Worm (Caenorhabditis elegans) whole organism, L2 larva: ENCODE measurements around the gene Y7A5A.24.

ENCODE experiments used
- C34F6.9 ChIP-seq: fragments of 150-350 bp; optimal IDR thresholded peaks from 2 replicates; lab custom pipeline; 2014; ENCODE audit warnings: missing biosample characterization, missing genetic modification characterization
- F13H6.1 ChIP-seq: sonication (generic microtip); optimal IDR thresholded peaks from 2 replicates; lab custom pipeline; 2016; ENCODE audit warnings: missing genetic modification characterization, missing compliant biosample characterization
- aly-2 ChIP-seq: fragments of 150-350 bp; optimal IDR thresholded peaks from 2 replicates; lab custom pipeline; 2014; ENCODE audit warnings: missing biosample characterization, missing genetic modification characterization
- ama-1 ChIP-seq: fragments of 150-350 bp; optimal IDR thresholded peaks from 2 replicates; lab custom pipeline; 2018; ENCODE audit warnings: inconsistent platforms
- blmp-1 ChIP-seq: sonication (generic microtip); optimal IDR thresholded peaks from 2 replicates; lab custom pipeline; 2017; ENCODE audit warnings: missing genetic modification characterization, mild to moderate bottlenecking, missing compliant biosample characterization, antibody characterized with exemption, moderate library complexity; ENCODE audit not compliant: insufficient read depth
- ceh-16 ChIP-seq: fragments of 150-350 bp; optimal IDR thresholded peaks from 2 replicates; lab custom pipeline; 2014; ENCODE audit warnings: missing biosample characterization, missing genetic modification characterization
- dmd-4 ChIP-seq: sonication (generic microtip); optimal IDR thresholded peaks from 2 replicates; lab custom pipeline; 2017; ENCODE audit warnings: missing biosample characterization, missing genetic modification characterization
- egl-27 ChIP-seq: sonication (generic microtip); optimal IDR thresholded peaks from 3 replicates; lab custom pipeline; 2017; ENCODE audit warnings: missing biosample characterization, missing genetic modification reagents, missing genetic modification characterization
- elt-1 ChIP-seq: fragments of 150-350 bp; optimal IDR thresholded peaks from 2 replicates; lab custom pipeline; 2014; ENCODE audit warnings: missing biosample characterization, missing genetic modification characterization
- elt-3 ChIP-seq: sonication (generic microtip); optimal IDR thresholded peaks from 2 replicates; lab custom pipeline; 2017; ENCODE audit warnings: missing biosample characterization, missing genetic modification characterization
- gmeb-1 ChIP-seq: fragments of 150-350 bp; optimal IDR thresholded peaks from 2 replicates; lab custom pipeline; 2014; ENCODE audit warnings: missing biosample characterization, missing genetic modification characterization
- lin-11 ChIP-seq: fragments of 150-350 bp; sonication (generic microtip); optimal IDR thresholded peaks from 2 replicates; lab custom pipeline; 2014; ENCODE audit warnings: missing biosample characterization, missing genetic modification characterization, inconsistent platforms, mixed read lengths
- lin-13 ChIP-seq: fragments of 150-350 bp; optimal IDR thresholded peaks from 2 replicates; lab custom pipeline; 2014; ENCODE audit warnings: missing biosample characterization, missing genetic modification reagents, missing genetic modification characterization
- lin-39 ChIP-seq: fragments of 150-350 bp; optimal IDR thresholded peaks from 2 replicates; lab custom pipeline; 2014; ENCODE audit warnings: missing biosample characterization, missing genetic modification reagents, missing genetic modification characterization
- lsy-2 ChIP-seq, 2 experiments: fragments of 150-350 bp in 1 of 2; sonication (generic microtip) in 1 of 2; optimal IDR thresholded peaks; 2 replicates each; lab custom pipeline; 2014 to 2017; ENCODE audit warnings: missing biosample characterization in 2 of 2, missing genetic modification characterization in 2 of 2
- mbf-1 ChIP-seq: sonication (generic microtip); optimal IDR thresholded peaks from 2 replicates; lab custom pipeline; 2017; ENCODE audit warnings: missing biosample characterization, missing genetic modification characterization
- mdl-1 ChIP-seq, 2 experiments: fragments of 150-350 bp in 1 of 2; sonication (generic microtip) in 1 of 2; optimal IDR thresholded peaks; 2 replicates each; lab custom pipeline; 2017; ENCODE audit warnings: missing biosample characterization in 2 of 2, missing genetic modification characterization in 2 of 2
- nhr-10 ChIP-seq: sonication (generic microtip); optimal IDR thresholded peaks from 2 replicates; lab custom pipeline; 2017; ENCODE audit warnings: missing biosample characterization, missing genetic modification characterization
- nhr-11 ChIP-seq: fragments of 150-350 bp; optimal IDR thresholded peaks from 2 replicates; lab custom pipeline; 2014; ENCODE audit warnings: missing biosample characterization, missing genetic modification characterization
- nhr-12 ChIP-seq: fragments of 150-350 bp; optimal IDR thresholded peaks from 2 replicates; lab custom pipeline; 2014; ENCODE audit warnings: missing biosample characterization, missing genetic modification characterization
- nhr-21 ChIP-seq: fragments of 150-350 bp; optimal IDR thresholded peaks from 2 replicates; lab custom pipeline; 2014; ENCODE audit warnings: missing biosample characterization, missing genetic modification characterization
- nhr-237 ChIP-seq: fragments of 150-350 bp; optimal IDR thresholded peaks from 2 replicates; lab custom pipeline; 2014; ENCODE audit warnings: missing biosample characterization, missing genetic modification characterization
- nhr-25 ChIP-seq: fragments of 150-350 bp; sonication (generic microtip); optimal IDR thresholded peaks from 3 replicates; lab custom pipeline; 2014; ENCODE audit warnings: missing biosample characterization, missing genetic modification characterization
- nhr-6 ChIP-seq: fragments of 150-350 bp; optimal IDR thresholded peaks from 2 replicates; lab custom pipeline; 2014; ENCODE audit warnings: missing biosample characterization, missing genetic modification characterization
- nhr-77 ChIP-seq: fragments of 150-350 bp; optimal IDR thresholded peaks from 2 replicates; lab custom pipeline; 2014; ENCODE audit warnings: missing biosample characterization, missing genetic modification characterization
- peb-1 ChIP-seq: fragments of 150-350 bp; optimal IDR thresholded peaks from 2 replicates; lab custom pipeline; 2014; ENCODE audit warnings: missing biosample characterization, missing genetic modification characterization
- sem-4 ChIP-seq: fragments of 150-350 bp; optimal IDR thresholded peaks from 2 replicates; lab custom pipeline; 2014; ENCODE audit warnings: missing biosample characterization, missing genetic modification reagents, missing genetic modification characterization
- skn-1 ChIP-seq: sonication (generic microtip); optimal IDR thresholded peaks from 2 replicates; lab custom pipeline; 2017; ENCODE audit warnings: missing biosample characterization, missing genetic modification characterization
- sma-9 ChIP-seq, 2 experiments: fragments of 150-350 bp in 1 of 2; sonication (generic microtip) in 1 of 2; optimal IDR thresholded peaks; 2 replicates each; lab custom pipeline; 2014 to 2016; ENCODE audit warnings: missing genetic modification characterization in 2 of 2, mild to moderate bottlenecking in 1 of 2, missing biosample characterization in 1 of 2, missing compliant biosample characterization in 1 of 2, missing genetic modification reagents in 1 of 2, moderate library complexity in 1 of 2
- snpc-4 ChIP-seq: fragments of 150-350 bp; optimal IDR thresholded peaks from 2 replicates; lab custom pipeline; 2014; ENCODE audit warnings: missing biosample characterization, missing genetic modification characterization
- unc-39 ChIP-seq: fragments of 150-350 bp; optimal IDR thresholded peaks from 2 replicates; lab custom pipeline; 2014; ENCODE audit warnings: missing biosample characterization, missing genetic modification characterization
- ztf-1 ChIP-seq: fragments of 200-800 bp; sonication (Bioruptor generic); conservative IDR thresholded peaks from 2 replicates; pipeline ENCODE4 v1.3.6; 2022; ENCODE audit warnings: missing genetic modification characterization, missing compliant biosample characterization
- ztf-4 ChIP-seq: fragments of 150-350 bp; optimal IDR thresholded peaks from 2 replicates; lab custom pipeline; 2014; ENCODE audit warnings: missing biosample characterization, missing genetic modification characterization

Gene Y7A5A.24

DNA sequence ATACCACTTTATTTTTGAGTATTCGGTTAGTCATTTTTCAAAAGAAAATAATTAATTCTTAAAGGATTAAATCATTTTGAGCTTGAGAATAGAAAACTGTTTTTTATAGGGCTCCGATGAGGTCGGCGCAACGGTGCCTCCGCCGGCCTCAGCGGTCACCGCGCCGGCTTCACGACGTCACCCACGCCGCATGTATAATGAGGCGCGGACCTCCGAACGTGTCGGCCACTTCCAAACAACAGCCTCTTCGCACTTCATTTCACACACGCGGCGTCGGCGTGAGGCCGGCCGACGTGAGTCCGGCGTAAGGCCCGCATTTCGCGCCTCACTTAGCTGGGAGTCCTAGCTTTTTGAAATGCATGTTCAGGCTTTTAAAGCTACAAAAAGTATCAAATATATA is 15.1 kb downstream of the Y7A5A.24 start:
- TF ChIP-seq snpc-4 (tag; lab: Kevin White, UChicago) (no peak), ztf-4 (tag; lab: Kevin White, UChicago) (no peak), nhr-6 (no peak), peb-1 (tag; lab: Kevin White, UChicago) (no peak), nhr-10 (no peak)

DNA sequence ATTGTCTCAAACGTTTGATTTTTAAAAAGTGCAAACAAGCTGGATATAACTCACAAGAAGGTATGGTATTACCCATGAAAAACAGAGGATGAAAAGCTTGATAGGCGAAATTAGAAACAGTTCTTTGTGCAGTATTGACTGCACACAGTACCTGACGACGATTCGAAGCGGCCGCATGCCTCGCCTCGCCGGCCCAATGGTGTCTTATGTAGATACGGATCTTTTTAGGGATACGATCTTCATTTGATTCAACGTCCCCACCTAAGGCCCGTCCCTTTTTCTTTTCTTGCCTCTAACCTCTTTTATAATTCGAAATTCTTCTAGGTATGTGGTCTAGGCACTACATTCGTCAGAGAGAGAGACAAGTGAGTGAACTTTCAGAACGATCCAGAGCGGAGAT is 15.8 kb downstream of the Y7A5A.24 start, which contains the start of gene bus-17:
Gene bus-17 (minus strand): TSS at position 208 of the 400 bp plus-strand sequence.
- TF ChIP-seq nhr-237 (tag; lab: Kevin White, UChicago) (no peak), aly-2 (tag; lab: Kevin White, UChicago) (no peak), nhr-77 (no peak), lin-11 (tag; lab: Kevin White, UChicago) (no peak), dmd-4 (tag; lab: Kevin White, UChicago) (no peak), F13H6.1 (tag; lab: Kevin White, UChicago) (no peak), nhr-25 (tag; lab: Kevin White, UChicago) (no peak), lin-39 (no peak), C34F6.9 (tag; lab: Kevin White, UChicago) (no peak)

DNA sequence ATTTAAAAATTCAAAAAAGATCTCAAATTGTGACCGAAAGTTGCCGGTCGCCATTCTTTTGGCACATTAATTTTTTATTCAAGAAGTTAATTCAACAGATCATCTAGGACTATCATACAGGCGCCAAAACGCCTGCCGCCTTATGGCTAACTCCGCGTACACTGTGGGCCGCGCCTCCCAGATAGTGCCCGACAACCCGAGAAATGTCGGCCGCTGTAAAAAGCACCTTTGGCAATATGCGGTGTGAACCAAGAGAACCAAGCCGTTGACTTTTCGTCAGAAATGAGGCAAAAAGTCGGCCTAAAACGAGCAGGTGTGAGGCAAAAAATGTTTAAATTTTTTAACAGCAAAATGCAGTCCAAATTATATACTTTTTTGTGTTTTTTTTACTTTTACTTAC is 22.7 kb downstream of the Y7A5A.24 start:
- TF ChIP-seq snpc-4 (tag; lab: Kevin White, UChicago), result peak; percentile 43
- TF ChIP-seq blmp-1 (tag; lab: Kevin White, UChicago), result no peak
- no peak for TF ChIP-seq ztf-1 (GFP tag; lab: Robert Waterston, UW)
- TF ChIP-seq nhr-12 (tag; lab: Kevin White, UChicago), result no peak
- no peak for TF ChIP-seq ceh-16 (tag; lab: Kevin White, UChicago)
- no peak for TF ChIP-seq sem-4
- TF ChIP-seq ama-1 (lab: Kevin White, UChicago), result no peak

DNA sequence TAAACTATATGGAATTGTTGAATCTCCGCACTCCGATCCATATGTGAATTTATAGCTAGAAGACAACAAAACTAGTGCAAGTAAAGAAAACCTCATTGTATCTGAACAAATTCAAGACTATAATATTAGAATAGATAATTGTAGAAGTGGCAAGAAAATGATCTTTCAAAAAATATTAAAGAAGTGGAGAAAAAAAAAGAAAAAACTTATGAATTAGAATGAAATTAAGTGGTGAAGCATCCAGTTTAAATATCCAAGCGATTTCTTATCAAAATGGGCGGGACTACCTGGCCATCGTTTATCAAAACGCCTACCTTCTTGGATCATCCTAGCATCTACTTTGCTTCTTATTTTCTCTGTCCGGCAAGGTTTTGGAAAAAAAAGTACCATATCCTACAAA is 24.8 kb downstream of the Y7A5A.24 start, which contains the start of gene wrt-4:
Gene wrt-4 (minus strand): TSS at position 101 of the 400 bp plus-strand sequence.
- TF ChIP-seq mdl-1 (tag; optimal IDR thresholded peaks at IDR 0.05; lab: Kevin White, UChicago) (no peak), ztf-1 (GFP tag; lab: Robert Waterston, UW) (no peak), lin-39 (no peak), elt-1 (tag; lab: Kevin White, UChicago) (no peak), unc-39 (tag; lab: Kevin White, UChicago) (no peak), ceh-16 (tag; lab: Kevin White, UChicago) (no peak), sma-9 (GFP tag; optimal IDR thresholded peaks at IDR 0.05; lab: Kevin White, UChicago) (no peak), sma-9 (tag; optimal IDR thresholded peaks at IDR 0.05; lab: Kevin White, UChicago) (no peak), gmeb-1 (tag; lab: Kevin White, UChicago) (no peak), nhr-77 (no peak), nhr-10 (no peak), nhr-12 (tag; lab: Kevin White, UChicago) (no peak), sem-4 (no peak), F13H6.1 (tag; lab: Kevin White, UChicago) (no peak), lsy-2 (tag; optimal IDR thresholded peaks at IDR 0.05; lab: Kevin White, UChicago) (no peak), nhr-21 (no peak), lin-13 (GFP tag; lab: Kevin White, UChicago) (no peak), C34F6.9 (tag; lab: Kevin White, UChicago) (no peak)

DNA sequence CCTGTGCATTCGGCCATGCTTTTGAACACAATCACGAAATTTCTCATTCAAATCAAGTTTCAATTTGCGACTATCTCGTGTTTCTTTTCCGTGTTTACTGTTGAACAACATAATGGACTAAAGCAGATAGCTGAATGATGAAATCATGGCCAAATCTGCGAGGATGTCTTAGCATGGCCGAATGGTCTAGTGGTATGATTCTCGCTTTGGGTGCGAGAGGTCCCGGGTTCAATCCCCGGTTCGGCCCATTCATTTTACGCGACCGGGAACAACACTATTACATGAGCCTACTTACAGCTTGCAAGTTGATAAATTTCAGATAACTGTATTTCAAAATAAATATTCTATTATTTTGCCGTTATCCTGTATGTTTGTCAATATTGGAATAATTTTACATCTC is 30.7 kb downstream of the Y7A5A.24 start:
- no peak for TF ChIP-seq ztf-4 (tag; lab: Kevin White, UChicago)
- no peak for TF ChIP-seq nhr-11
- TF ChIP-seq ama-1 (lab: Kevin White, UChicago), result no peak
- no peak for TF ChIP-seq elt-3 (tag; lab: Kevin White, UChicago)
- no peak for TF ChIP-seq lin-39
- TF ChIP-seq egl-27 (tag; lab: Kevin White, UChicago), result no peak
- TF ChIP-seq nhr-10, result no peak
- TF ChIP-seq ceh-16 (tag; lab: Kevin White, UChicago), result no peak
- no peak for TF ChIP-seq skn-1 (tag; lab: Kevin White, UChicago)
- no peak for TF ChIP-seq snpc-4 (tag; lab: Kevin White, UChicago)
- TF ChIP-seq sem-4, result no peak
- TF ChIP-seq nhr-25 (tag; lab: Kevin White, UChicago), result no peak
- no peak for TF ChIP-seq mbf-1 (tag; lab: Kevin White, UChicago)
- no peak for TF ChIP-seq nhr-77
